Fruit fly (Drosophila melanogaster) whole organism, embryonic: ENCODE results near the gene CG8312.
A peak's percentile ranks its signal among the peaks of the same experiment; 100 is the strongest.

Source experiments
- Ada2b ChIP-seq: fragments of 200-800 bp; sonication (Bioruptor generic); IDR thresholded peaks from 2 replicates; pipeline ENCODE4 v1.3.6; 2022; ENCODE audit warnings: missing biosample characterization, missing genetic modification characterization
- Asciz ChIP-seq: fragments of 200-800 bp; sonication (Bioruptor generic); optimal IDR thresholded peaks from 2 replicates; lab custom pipeline; 2017; ENCODE audit warnings: missing biosample characterization, mild to moderate bottlenecking, missing genetic modification characterization, missing genetic modification reagents
- Atf-2 ChIP-seq: fragments of 200-800 bp; sonication (Bioruptor generic); optimal IDR thresholded peaks from 2 replicates; lab custom pipeline; 2016; ENCODE audit warnings: missing biosample characterization, missing genetic modification characterization
- B-H1 ChIP-seq: fragments of 200-800 bp; sonication (Bioruptor generic); IDR thresholded peaks from 3 replicates; pipeline ENCODE4 v1.3.6; 2022; ENCODE audit warnings: missing biosample characterization, missing genetic modification characterization
- CG10366 ChIP-seq: fragments of 200-800 bp; sonication (Bioruptor generic); IDR thresholded peaks from 2 replicates; pipeline ENCODE4 v1.3.6; 2022; ENCODE audit warnings: missing biosample characterization, missing genetic modification characterization
- CG10979 ChIP-seq: fragments of 200-800 bp; sonication (Bioruptor generic); optimal IDR thresholded peaks from 2 replicates; lab custom pipeline; 2018; ENCODE audit warnings: missing biosample characterization, mild to moderate bottlenecking, missing genetic modification characterization, moderate library complexity
- CG11247 ChIP-seq: fragments of 200-800 bp; sonication (Bioruptor generic); IDR thresholded peaks from 2 replicates; pipeline ENCODE4 v1.3.6; 2022; ENCODE audit warnings: missing biosample characterization, missing genetic modification characterization
- CG11398 ChIP-seq: fragments of 200-800 bp; sonication (Bioruptor generic); optimal IDR thresholded peaks from 2 replicates; lab custom pipeline; 2016; ENCODE audit warnings: missing biosample characterization, missing genetic modification characterization
- CG11695 ChIP-seq: fragments of 200-800 bp; sonication (Bioruptor generic); IDR thresholded peaks from 3 replicates; pipeline ENCODE4 v1.3.6; 2022; ENCODE audit warnings: missing biosample characterization, missing genetic modification characterization
- CG13894 ChIP-seq: fragments of 200-800 bp; sonication (Bioruptor generic); optimal IDR thresholded peaks from 3 replicates; lab custom pipeline; 2018; ENCODE audit warnings: missing biosample characterization, mild to moderate bottlenecking, missing genetic modification characterization, moderate library complexity
- CG16779 ChIP-seq: fragments of 200-800 bp; sonication (Bioruptor generic); IDR thresholded peaks from 2 replicates; pipeline ENCODE4 v1.3.6; 2022; ENCODE audit warnings: missing biosample characterization, missing genetic modification characterization
- CG17359 ChIP-seq: fragments of 200-800 bp; sonication (Bioruptor generic); optimal IDR thresholded peaks from 3 replicates; lab custom pipeline; 2018; ENCODE audit warnings: missing biosample characterization, mild to moderate bottlenecking, missing genetic modification characterization, moderate library complexity
- CG18262 ChIP-seq: fragments of 200-800 bp; optimal IDR thresholded peaks from 3 replicates; lab custom pipeline; 2019; ENCODE audit warnings: missing biosample characterization, mild to moderate bottlenecking, missing genetic modification characterization, moderate library complexity
- CG18599 ChIP-seq: fragments of 200-800 bp; sonication (Bioruptor generic); optimal IDR thresholded peaks from 3 replicates; lab custom pipeline; 2017; ENCODE audit warnings: missing biosample characterization, missing genetic modification characterization, mild to moderate bottlenecking, moderate library complexity, missing genetic modification reagents
- CG30403 ChIP-seq: fragments of 200-800 bp; sonication (Bioruptor generic); optimal IDR thresholded peaks from 3 replicates; lab custom pipeline; 2016; ENCODE audit warnings: missing biosample characterization, missing genetic modification characterization
- CG34224 ChIP-seq: fragments of 200-800 bp; sonication (Bioruptor generic); IDR thresholded peaks from 3 replicates; pipeline ENCODE4 v1.3.6; 2022; ENCODE audit warnings: missing biosample characterization, missing genetic modification characterization; ENCODE audit not compliant: partially characterized antibody
- CG3995 ChIP-seq: fragments of 200-800 bp; sonication (Bioruptor generic); optimal IDR thresholded peaks from 3 replicates; lab custom pipeline; 2016; ENCODE audit warnings: missing biosample characterization, missing genetic modification characterization
- CG4404 ChIP-seq: fragments of 200-800 bp; sonication (Bioruptor generic); IDR thresholded peaks from 2 replicates; pipeline ENCODE4 v1.3.6; 2022; ENCODE audit warnings: missing biosample characterization, missing genetic modification characterization
- CG6272 ChIP-seq: fragments of 200-800 bp; sonication (Bioruptor generic); IDR thresholded peaks from 2 replicates; pipeline ENCODE4 v1.3.6; 2022; ENCODE audit warnings: missing biosample characterization, missing genetic modification characterization
- CG6689 ChIP-seq: fragments of 200-800 bp; sonication (Bioruptor generic); IDR thresholded peaks from 2 replicates; pipeline ENCODE4 v1.3.6; 2022; ENCODE audit warnings: missing biosample characterization, missing genetic modification characterization
- CG7271 ChIP-seq: fragments of 200-800 bp; sonication (Bioruptor generic); optimal IDR thresholded peaks from 2 replicates; lab custom pipeline; 2018; ENCODE audit warnings: missing biosample characterization, mild to moderate bottlenecking, missing genetic modification characterization, moderate library complexity
- CG7357 ChIP-seq: fragments of 200-800 bp; sonication (Bioruptor generic); IDR thresholded peaks from 3 replicates; pipeline ENCODE4 v1.3.6; 2022; ENCODE audit warnings: missing biosample characterization, missing genetic modification characterization
- CG8388 ChIP-seq: fragments of 200-800 bp; sonication (Bioruptor generic); optimal IDR thresholded peaks from 2 replicates; lab custom pipeline; 2019; ENCODE audit warnings: missing biosample characterization, mild to moderate bottlenecking, missing genetic modification characterization, moderate library complexity
- Deaf1 ChIP-seq: fragments of 200-800 bp; optimal IDR thresholded peaks from 3 replicates; lab custom pipeline; 2019; ENCODE audit warnings: missing biosample characterization, mild to moderate bottlenecking, missing genetic modification characterization, moderate library complexity
- Doc3 ChIP-seq: fragments of 200-800 bp; sonication (Bioruptor generic); IDR thresholded peaks from 3 replicates; pipeline ENCODE4 v1.3.6; 2022; ENCODE audit warnings: missing biosample characterization, missing genetic modification characterization; ENCODE audit not compliant: partially characterized antibody
- GATAe ChIP-seq: fragments of 200-800 bp; sonication (Bioruptor generic); conservative IDR thresholded peaks from 2 replicates; pipeline ENCODE4 v1.3.6; 2022; ENCODE audit warnings: missing biosample characterization, missing genetic modification characterization
- HLH3B ChIP-seq: fragments of 200-800 bp; sonication (Bioruptor generic); IDR thresholded peaks from 2 replicates; pipeline ENCODE4 v1.3.6; 2022; ENCODE audit warnings: missing biosample characterization, missing genetic modification characterization
- Lim3 ChIP-seq: fragments of 200-800 bp; sonication (Bioruptor generic); IDR thresholded peaks from 2 replicates; pipeline ENCODE4 v1.3.6; 2022; ENCODE audit warnings: missing biosample characterization, missing genetic modification characterization
- NC2β ChIP-seq: fragments of 200-800 bp; sonication (Bioruptor generic); optimal IDR thresholded peaks from 2 replicates; lab custom pipeline; 2016; ENCODE audit warnings: missing biosample characterization, missing genetic modification characterization
- NfI ChIP-seq: fragments of 200-800 bp; sonication (Bioruptor generic); optimal IDR thresholded peaks from 3 replicates; lab custom pipeline; 2018; ENCODE audit warnings: missing biosample characterization, mild to moderate bottlenecking, missing genetic modification characterization, moderate library complexity
- Oaz ChIP-seq: fragments of 200-800 bp; sonication (Bioruptor generic); IDR thresholded peaks from 2 replicates; pipeline ENCODE4 v1.3.6; 2022; ENCODE audit warnings: missing biosample characterization, missing genetic modification characterization
- Sry-β ChIP-seq: fragments of 200-800 bp; sonication (Bioruptor generic); optimal IDR thresholded peaks from 2 replicates; lab custom pipeline; 2018; ENCODE audit warnings: missing biosample characterization, mild to moderate bottlenecking, missing genetic modification characterization, moderate library complexity
- Tbp ChIP-seq: fragments of >200 bp; optimal IDR thresholded peaks from 2 replicates; lab custom pipeline; 2018; ENCODE audit warnings: missing biosample characterization, missing genetic modification characterization
- Xbp1 ChIP-seq: fragments of 200-800 bp; sonication (Bioruptor generic); optimal IDR thresholded peaks from 3 replicates; lab custom pipeline; 2016; ENCODE audit warnings: missing biosample characterization, mild to moderate bottlenecking, missing genetic modification characterization
- abd-A ChIP-seq: fragments of 200-800 bp; sonication (Bioruptor generic); optimal IDR thresholded peaks from 3 replicates; lab custom pipeline; 2019; ENCODE audit warnings: missing biosample characterization, mild to moderate bottlenecking, missing genetic modification characterization, moderate library complexity
- amos ChIP-seq: fragments of 200-800 bp; sonication (Bioruptor generic); IDR thresholded peaks from 2 replicates; pipeline ENCODE4 v1.3.6; 2022; ENCODE audit warnings: missing biosample characterization, missing genetic modification characterization; ENCODE audit not compliant: partially characterized antibody
- corto ChIP-seq: fragments of 200-800 bp; sonication (Bioruptor generic); optimal IDR thresholded peaks from 2 replicates; lab custom pipeline; 2016; ENCODE audit warnings: missing biosample characterization, mild to moderate bottlenecking, missing genetic modification characterization, moderate library complexity
- dan ChIP-seq: fragments of 200-800 bp; sonication (Bioruptor generic); IDR thresholded peaks from 2 replicates; pipeline ENCODE4 v1.3.6; 2022; ENCODE audit warnings: missing biosample characterization, missing genetic modification characterization
- gce ChIP-seq: fragments of 200-800 bp; sonication (Bioruptor generic); IDR thresholded peaks from 3 replicates; pipeline ENCODE4 v1.3.6; 2022; ENCODE audit warnings: missing biosample characterization, missing genetic modification characterization
- hkb ChIP-seq, 2 experiments: fragments of 200-800 bp in 1 of 2; fragments of >200 bp in 1 of 2; sonication (Bioruptor generic) in 1 of 2; IDR thresholded peaks in 1 of 2; optimal IDR thresholded peaks in 1 of 2; 2 replicates each; pipeline versions ENCODE4 v1.3.6 to Lab custom; 2017 to 2022; ENCODE audit warnings: missing biosample characterization in 1 of 2, missing genetic modification characterization in 1 of 2
- klu ChIP-seq: fragments of 200-800 bp; sonication (Bioruptor generic); IDR thresholded peaks from 2 replicates; pipeline ENCODE4 v1.3.6; 2022; ENCODE audit warnings: missing biosample characterization, missing genetic modification characterization
- knrl ChIP-seq: fragments of 200-800 bp; sonication (Bioruptor generic); IDR thresholded peaks from 3 replicates; pipeline ENCODE4 v1.3.6; 2022; ENCODE audit warnings: missing biosample characterization, missing genetic modification characterization; ENCODE audit not compliant: partially characterized antibody
- lbe ChIP-seq: fragments of 200-800 bp; sonication (Bioruptor generic); optimal IDR thresholded peaks from 2 replicates; lab custom pipeline; 2016; ENCODE audit warnings: missing biosample characterization, mild to moderate bottlenecking, missing genetic modification characterization
- sens-2 ChIP-seq: fragments of 200-800 bp; sonication (Bioruptor generic); IDR thresholded peaks from 2 replicates; pipeline ENCODE4 v1.3.6; 2022; ENCODE audit warnings: missing biosample characterization, missing genetic modification characterization
- sna ChIP-seq: fragments of 200-800 bp; sonication (Bioruptor generic); IDR thresholded peaks from 2 replicates; pipeline ENCODE4 v1.3.6; 2022; ENCODE audit warnings: missing biosample characterization, missing genetic modification characterization; ENCODE audit not compliant: partially characterized antibody
- toy ChIP-seq: fragments of 200-800 bp; sonication (Bioruptor generic); IDR thresholded peaks from 2 replicates; pipeline ENCODE4 v1.3.6; 2022; ENCODE audit warnings: missing biosample characterization, missing genetic modification characterization
- trem ChIP-seq: fragments of 200-800 bp; optimal IDR thresholded peaks from 3 replicates; lab custom pipeline; 2019; ENCODE audit warnings: missing biosample characterization, mild to moderate bottlenecking, missing genetic modification characterization, moderate library complexity
- tup ChIP-seq: fragments of 200-800 bp; sonication (Bioruptor generic); optimal IDR thresholded peaks from 2 replicates; lab custom pipeline; 2016; ENCODE audit warnings: missing biosample characterization, mild to moderate bottlenecking, missing genetic modification characterization, moderate library complexity
- wor ChIP-seq: fragments of 200-800 bp; sonication (Bioruptor generic); IDR thresholded peaks from 2 replicates; pipeline ENCODE4 v1.3.6; 2022; ENCODE audit warnings: missing biosample characterization, missing genetic modification characterization

CG8312 gene

dm6 chr3R:9572929-9573811 is 17.9 kb upstream of the CG8312 start (continued):
- no peak; the same call in 2 of the 3 replicates for TF ChIP-seq CG34224 (GFP tag; lab: Robert Waterston, UW)
- no peak for TF ChIP-seq CG17359
- TF ChIP-seq Tbp: no peak
- no peak; the same call in 1 of the 2 replicates for TF ChIP-seq sens-2 (GFP tag; lab: Robert Waterston, UW)
- no peak for TF ChIP-seq CG10979 (tag; lab: Kevin White, UChicago)
- TF ChIP-seq wor (GFP tag; lab: Robert Waterston, UW): no peak
- no peak for TF ChIP-seq Asciz (GFP tag; lab: Kevin White, UChicago)
- TF ChIP-seq CG11398 (GFP tag; lab: Kevin White, UChicago): no peak
- TF ChIP-seq CG11247 (GFP tag; lab: Robert Waterston, UW): no peak
- TF ChIP-seq CG10366 (GFP tag; lab: Robert Waterston, UW): no peak
- no peak for TF ChIP-seq Deaf1 (tag; lab: Kevin White, UChicago)
- no peak for TF ChIP-seq CG13894
- TF ChIP-seq CG6272 (GFP tag; lab: Robert Waterston, UW): no peak
- no peak for TF ChIP-seq sna (GFP tag; lab: Robert Waterston, UW)
- no peak for TF ChIP-seq CG16779
- TF ChIP-seq hkb (optimal IDR thresholded peaks at IDR 0.05; lab: Kevin White, UChicago): no peak
- TF ChIP-seq hkb (GFP tag; IDR thresholded peaks at IDR 0.05; lab: Robert Waterston, UW): no peak
- TF ChIP-seq NfI (GFP tag; lab: Kevin White, UChicago): no peak
- no peak for TF ChIP-seq CG7271 (tag; lab: Kevin White, UChicago)
- TF ChIP-seq CG11695 (GFP tag; lab: Robert Waterston, UW): no peak
- no peak for TF ChIP-seq HLH3B (GFP tag; lab: Robert Waterston, UW)
- no peak for TF ChIP-seq CG18262
- no peak for TF ChIP-seq dan (GFP tag; lab: Robert Waterston, UW)
- no peak for TF ChIP-seq CG8388
- TF ChIP-seq CG30403 (GFP tag; lab: Kevin White, UChicago): no peak
- no peak for TF ChIP-seq Lim3
- TF ChIP-seq NC2β (GFP tag; lab: Kevin White, UChicago): no peak
- no peak for TF ChIP-seq abd-A (tag; lab: Kevin White, UChicago)
- no peak for TF ChIP-seq Oaz (GFP tag; lab: Robert Waterston, UW)
- no peak for TF ChIP-seq GATAe (GFP tag; lab: Robert Waterston, UW)
- TF ChIP-seq toy (GFP tag; lab: Robert Waterston, UW): no peak
- peak; percentile 28; the same call in 1 of the 2 replicates for TF ChIP-seq amos
- TF ChIP-seq B-H1: no peak
- no peak for TF ChIP-seq Ada2b (GFP tag; lab: Robert Waterston, UW)
- no peak for TF ChIP-seq Atf-2 (GFP tag; lab: Kevin White, UChicago)
- no peak for TF ChIP-seq CG6689 (GFP tag; lab: Robert Waterston, UW)
- TF ChIP-seq Doc3: no peak
- no peak for TF ChIP-seq knrl (GFP tag; lab: Robert Waterston, UW)
- no peak for TF ChIP-seq gce (GFP tag; lab: Robert Waterston, UW)
- TF ChIP-seq CG18599 (GFP tag; lab: Kevin White, UChicago): peak; percentile 19
- no peak for TF ChIP-seq trem (tag; lab: Kevin White, UChicago)
- TF ChIP-seq corto (GFP tag; lab: Kevin White, UChicago): no peak
- no peak for TF ChIP-seq lbe
- no peak for TF ChIP-seq klu (GFP tag; lab: Robert Waterston, UW)
- TF ChIP-seq Sry-β (GFP tag; lab: Kevin White, UChicago): no peak
- TF ChIP-seq CG4404: no peak
- no peak for TF ChIP-seq CG7357 (GFP tag; lab: Robert Waterston, UW)
- TF ChIP-seq tup (GFP tag; lab: Kevin White, UChicago): no peak
- TF ChIP-seq CG3995 (GFP tag; lab: Kevin White, UChicago): no peak
- no peak for TF ChIP-seq Xbp1 (GFP tag; lab: Kevin White, UChicago)
